Worm (Caenorhabditis elegans) whole organism, L3 larva: ENCODE measurements around the gene cyp-35A5.

ENCODE experiments used
- ama-1 ChIP-seq: fragments of 150-350 bp; optimal IDR thresholded peaks from 2 replicates; lab custom pipeline; 2018
- ceh-28 ChIP-seq: fragments of 150-350 bp; optimal IDR thresholded peaks from 2 replicates; lab custom pipeline; 2014; ENCODE audit warnings: missing biosample characterization, missing genetic modification reagents, missing genetic modification characterization
- elt-1 ChIP-seq: fragments of 150-350 bp; optimal IDR thresholded peaks from 2 replicates; lab custom pipeline; 2014; ENCODE audit warnings: missing biosample characterization, missing genetic modification characterization
- fkh-10 ChIP-seq: sonication (generic microtip); optimal IDR thresholded peaks from 2 replicates; lab custom pipeline; 2017; ENCODE audit warnings: missing biosample characterization, missing genetic modification reagents, missing genetic modification characterization
- lin-39 ChIP-seq: fragments of 150-350 bp; optimal IDR thresholded peaks from 2 replicates; lab custom pipeline; 2018; ENCODE audit warnings: missing biosample characterization, missing genetic modification reagents, missing genetic modification characterization
- nhr-23 ChIP-seq: fragments of 150-350 bp; optimal IDR thresholded peaks from 2 replicates; lab custom pipeline; 2014; ENCODE audit warnings: missing biosample characterization, missing genetic modification reagents, missing genetic modification characterization
- nhr-76 ChIP-seq: fragments of 150-350 bp; sonication (generic microtip); optimal IDR thresholded peaks from 5 replicates; lab custom pipeline; 2014; ENCODE audit warnings: missing biosample characterization, missing genetic modification characterization
- nhr-77 ChIP-seq: fragments of 150-350 bp; optimal IDR thresholded peaks from 2 replicates; lab custom pipeline; 2014; ENCODE audit warnings: missing biosample characterization, missing genetic modification characterization
- pha-4 ChIP-seq: fragments of 150-350 bp; optimal IDR thresholded peaks from 2 replicates; lab custom pipeline; 2014; ENCODE audit warnings: missing biosample characterization, missing genetic modification reagents, missing genetic modification characterization
- ztf-4 ChIP-seq: fragments of 150-350 bp; optimal IDR thresholded peaks from 2 replicates; lab custom pipeline; 2014; ENCODE audit warnings: missing biosample characterization, missing genetic modification characterization

DNA sequence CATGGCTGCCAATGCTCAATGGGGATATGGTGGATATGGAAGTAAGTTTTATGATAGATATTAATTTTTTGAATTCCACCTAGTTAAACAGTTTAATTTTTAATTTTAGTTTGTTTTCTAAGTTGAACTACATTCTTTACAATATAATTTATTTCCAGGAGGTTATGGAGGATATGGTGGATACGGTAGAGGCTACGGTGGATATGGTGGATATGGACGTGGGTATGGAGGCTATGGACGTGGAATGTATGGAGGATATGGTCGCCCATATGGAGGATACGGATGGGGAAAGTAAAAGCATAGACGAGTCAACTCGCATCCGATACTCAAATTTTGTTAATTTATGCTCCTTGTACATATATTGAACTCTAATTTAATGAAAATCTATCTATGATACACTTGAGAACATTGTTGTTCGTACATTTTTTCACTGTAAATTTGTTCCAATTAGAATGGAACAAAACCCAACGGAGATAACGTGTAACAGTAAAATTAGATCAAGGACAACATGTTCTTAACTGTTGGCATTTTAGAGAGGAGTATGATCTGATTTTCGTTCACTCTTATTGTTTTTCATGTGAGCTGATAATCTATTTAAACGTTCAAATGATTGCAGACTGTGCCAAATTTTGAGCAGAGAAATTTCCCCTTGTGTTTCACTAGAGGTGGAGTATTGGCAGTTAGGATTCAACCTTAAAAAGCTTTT, 44.3 kb downstream of the cyp-35A5 start:
- TF ChIP-seq nhr-77 (tag; lab: Kevin White, UChicago) (no peak), pha-4 (no peak), fkh-10 (GFP tag; lab: Kevin White, UChicago) (no peak), nhr-76 (tag; lab: Kevin White, UChicago) (no peak), ceh-28 (tag; lab: Kevin White, UChicago) (no peak), lin-39 (tag; lab: Kevin White, UChicago) (no peak), nhr-23 (tag; lab: Kevin White, UChicago) (peak; percentile 75), elt-1 (tag; lab: Kevin White, UChicago) (no peak), ztf-4 (tag; lab: Kevin White, UChicago) (no peak), ama-1 (no peak)
